Worm (Caenorhabditis elegans): ENCODE results near the gene F09F7.6.

DNA sequence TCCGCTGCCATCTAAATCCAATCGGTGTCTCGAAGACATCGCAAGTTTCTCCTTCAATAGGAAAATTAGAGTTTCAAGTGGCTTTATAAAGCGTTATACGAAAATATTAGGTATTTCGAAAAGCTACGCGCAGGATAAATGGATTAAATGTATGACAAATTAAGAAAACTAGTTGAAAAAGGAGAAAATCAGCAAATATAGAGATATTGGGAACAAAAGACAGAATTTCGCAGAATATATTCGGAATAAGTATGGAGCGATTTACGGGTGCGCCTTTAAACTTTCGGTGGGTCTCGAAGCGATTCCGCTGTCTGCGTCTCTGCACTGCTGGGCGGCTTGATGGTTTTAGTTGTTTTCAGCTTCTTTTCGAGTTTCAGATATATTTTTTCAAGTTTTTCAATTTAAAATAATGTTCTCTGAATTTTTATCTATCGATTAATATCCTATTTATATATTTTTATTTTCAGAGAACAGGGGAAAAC, 39.8 kb upstream of the F09F7.6 start, which contains the start of the genes ddx-15 and ucr-1:
- TF ChIP-seq rnt-1 (tag; optimal IDR thresholded peaks at IDR 0.05), result no peak
- TF ChIP-seq ceh-14 (tag; optimal IDR thresholded peaks at IDR 0.05), result no peak
- peak; percentile 1 for TF ChIP-seq unc-55 (GFP tag; optimal IDR thresholded peaks at IDR 0.05)
- TF ChIP-seq unc-86 (tag; optimal IDR thresholded peaks at IDR 0.05), result no peak
- TF ChIP-seq fkh-10 (GFP tag; optimal IDR thresholded peaks at IDR 0.05), result no peak
- TF ChIP-seq elt-2 (tag; optimal IDR thresholded peaks at IDR 0.05), result no peak
